Fruit fly (Drosophila melanogaster): Measurements from ENCODE around the gene CG32532.

dm6 chrX:19497782-19498440 is 49.4 kb downstream of the CG32532 start:
- TF ChIP-seq sim (GFP tag; IDR thresholded peaks at IDR 0.05) = no peak
- TF ChIP-seq CG34224 (GFP tag; IDR thresholded peaks at IDR 0.05; ENCODE audit: partially characterized antibody) = 0 out of 3 replicates have a peak, but pooled peaks have one; percentile 9
- TF ChIP-seq CG8388 (GFP tag; optimal IDR thresholded peaks at IDR 0.05) = no peak
- no peak for TF ChIP-seq CG7271 (tag; optimal IDR thresholded peaks at IDR 0.05)
- no peak for TF ChIP-seq HmgD (GFP tag; optimal IDR thresholded peaks at IDR 0.05)

All from whole organism, embryonic.